Worm (Caenorhabditis elegans) whole organism, L2 larva: ENCODE data around the gene Y44A6B.3.

Source experiments
- C34F6.9 ChIP-seq: fragments of 150-350 bp; optimal IDR thresholded peaks from 2 replicates; lab custom pipeline; 2014; ENCODE audit warnings: missing biosample characterization, missing genetic modification characterization
- F13H6.1 ChIP-seq: sonication (generic microtip); optimal IDR thresholded peaks from 2 replicates; lab custom pipeline; 2016; ENCODE audit warnings: missing genetic modification characterization, missing compliant biosample characterization
- R02D3.7 ChIP-seq: fragments of 150-350 bp; optimal IDR thresholded peaks from 2 replicates; lab custom pipeline; 2014; ENCODE audit warnings: missing biosample characterization, missing genetic modification characterization
- Y55F3AM.14 ChIP-seq: fragments of 200-800 bp; sonication (Bioruptor generic); optimal IDR thresholded peaks from 2 replicates; lab custom pipeline; 2018; ENCODE audit warnings: mild to moderate bottlenecking, missing genetic modification characterization, missing compliant biosample characterization
- alr-1 ChIP-seq: fragments of 150-350 bp; optimal IDR thresholded peaks from 2 replicates; lab custom pipeline; 2014; ENCODE audit warnings: missing biosample characterization, missing genetic modification characterization
- ama-1 ChIP-seq: fragments of 150-350 bp; optimal IDR thresholded peaks from 2 replicates; lab custom pipeline; 2018; ENCODE audit warnings: inconsistent platforms
- blmp-1 ChIP-seq: sonication (generic microtip); optimal IDR thresholded peaks from 2 replicates; lab custom pipeline; 2017; ENCODE audit warnings: missing genetic modification characterization, mild to moderate bottlenecking, missing compliant biosample characterization, antibody characterized with exemption, moderate library complexity; ENCODE audit not compliant: insufficient read depth
- ceh-82 ChIP-seq: fragments of 150-350 bp; optimal IDR thresholded peaks from 2 replicates; lab custom pipeline; 2014; ENCODE audit warnings: missing biosample characterization, missing genetic modification characterization
- crh-2 ChIP-seq: sonication (generic microtip); optimal IDR thresholded peaks from 2 replicates; lab custom pipeline; 2017; ENCODE audit warnings: missing biosample characterization, missing genetic modification characterization
- dmd-4 ChIP-seq: sonication (generic microtip); optimal IDR thresholded peaks from 2 replicates; lab custom pipeline; 2017; ENCODE audit warnings: missing biosample characterization, missing genetic modification characterization
- elt-1 ChIP-seq: fragments of 150-350 bp; optimal IDR thresholded peaks from 2 replicates; lab custom pipeline; 2014; ENCODE audit warnings: missing biosample characterization, missing genetic modification characterization
- elt-3 ChIP-seq: sonication (generic microtip); optimal IDR thresholded peaks from 2 replicates; lab custom pipeline; 2017; ENCODE audit warnings: missing biosample characterization, missing genetic modification characterization
- fos-1 ChIP-seq: fragments of 150-350 bp; optimal IDR thresholded peaks from 2 replicates; lab custom pipeline; 2014; ENCODE audit warnings: missing biosample characterization, missing genetic modification characterization
- gmeb-1 ChIP-seq: fragments of 150-350 bp; optimal IDR thresholded peaks from 2 replicates; lab custom pipeline; 2014; ENCODE audit warnings: missing biosample characterization, missing genetic modification characterization
- lsy-2 ChIP-seq, 2 experiments: fragments of 150-350 bp in 1 of 2; sonication (generic microtip) in 1 of 2; optimal IDR thresholded peaks; 2 replicates each; lab custom pipeline; 2014 to 2017; ENCODE audit warnings: missing biosample characterization in 2 of 2, missing genetic modification characterization in 2 of 2
- mdl-1 ChIP-seq, 2 experiments: fragments of 150-350 bp in 1 of 2; sonication (generic microtip) in 1 of 2; optimal IDR thresholded peaks; 2 replicates each; lab custom pipeline; 2017; ENCODE audit warnings: missing biosample characterization in 2 of 2, missing genetic modification characterization in 2 of 2
- nhr-10 ChIP-seq: sonication (generic microtip); optimal IDR thresholded peaks from 2 replicates; lab custom pipeline; 2017; ENCODE audit warnings: missing biosample characterization, missing genetic modification characterization
- nhr-11 ChIP-seq: fragments of 150-350 bp; optimal IDR thresholded peaks from 2 replicates; lab custom pipeline; 2014; ENCODE audit warnings: missing biosample characterization, missing genetic modification characterization
- nhr-12 ChIP-seq: fragments of 150-350 bp; optimal IDR thresholded peaks from 2 replicates; lab custom pipeline; 2014; ENCODE audit warnings: missing biosample characterization, missing genetic modification characterization
- nhr-129 ChIP-seq: fragments of 150-350 bp; optimal IDR thresholded peaks from 2 replicates; lab custom pipeline; 2014; ENCODE audit warnings: missing biosample characterization, missing genetic modification characterization
- nhr-21 ChIP-seq: fragments of 150-350 bp; optimal IDR thresholded peaks from 2 replicates; lab custom pipeline; 2014; ENCODE audit warnings: missing biosample characterization, missing genetic modification characterization
- nhr-23 ChIP-seq: fragments of 150-350 bp; optimal IDR thresholded peaks from 2 replicates; lab custom pipeline; 2014; ENCODE audit warnings: missing biosample characterization, missing genetic modification reagents, missing genetic modification characterization
- nhr-237 ChIP-seq: fragments of 150-350 bp; optimal IDR thresholded peaks from 2 replicates; lab custom pipeline; 2014; ENCODE audit warnings: missing biosample characterization, missing genetic modification characterization
- nhr-25 ChIP-seq: fragments of 150-350 bp; sonication (generic microtip); optimal IDR thresholded peaks from 3 replicates; lab custom pipeline; 2014; ENCODE audit warnings: missing biosample characterization, missing genetic modification characterization
- nhr-77 ChIP-seq: fragments of 150-350 bp; optimal IDR thresholded peaks from 2 replicates; lab custom pipeline; 2014; ENCODE audit warnings: missing biosample characterization, missing genetic modification characterization
- peb-1 ChIP-seq: fragments of 150-350 bp; optimal IDR thresholded peaks from 2 replicates; lab custom pipeline; 2014; ENCODE audit warnings: missing biosample characterization, missing genetic modification characterization
- sem-4 ChIP-seq: fragments of 150-350 bp; optimal IDR thresholded peaks from 2 replicates; lab custom pipeline; 2014; ENCODE audit warnings: missing biosample characterization, missing genetic modification reagents, missing genetic modification characterization
- sma-3 ChIP-seq: sonication (generic microtip); optimal IDR thresholded peaks from 2 replicates; lab custom pipeline; 2016; ENCODE audit warnings: missing genetic modification reagents, missing genetic modification characterization, missing compliant biosample characterization
- sma-9 ChIP-seq, 2 experiments: fragments of 150-350 bp in 1 of 2; sonication (generic microtip) in 1 of 2; optimal IDR thresholded peaks; 2 replicates each; lab custom pipeline; 2014 to 2016; ENCODE audit warnings: missing genetic modification characterization in 2 of 2, mild to moderate bottlenecking in 1 of 2, missing biosample characterization in 1 of 2, missing compliant biosample characterization in 1 of 2, missing genetic modification reagents in 1 of 2, moderate library complexity in 1 of 2
- unc-39 ChIP-seq: fragments of 150-350 bp; optimal IDR thresholded peaks from 2 replicates; lab custom pipeline; 2014; ENCODE audit warnings: missing biosample characterization, missing genetic modification characterization
- unc-55 ChIP-seq: fragments of 150-350 bp; sonication (generic microtip); optimal IDR thresholded peaks from 3 replicates; lab custom pipeline; 2014; ENCODE audit warnings: missing biosample characterization, missing genetic modification reagents, missing genetic modification characterization
- unc-62 ChIP-seq: fragments of 150-350 bp; optimal IDR thresholded peaks from 2 replicates; lab custom pipeline; 2014; ENCODE audit warnings: missing biosample characterization, missing genetic modification reagents, missing genetic modification characterization
- ztf-11 ChIP-seq: sonication (generic microtip); optimal IDR thresholded peaks from 2 replicates; lab custom pipeline; 2017; ENCODE audit warnings: missing biosample characterization, missing genetic modification characterization
- ztf-4 ChIP-seq: fragments of 150-350 bp; optimal IDR thresholded peaks from 2 replicates; lab custom pipeline; 2014; ENCODE audit warnings: missing biosample characterization, missing genetic modification characterization

Y44A6B.3 gene

DNA sequence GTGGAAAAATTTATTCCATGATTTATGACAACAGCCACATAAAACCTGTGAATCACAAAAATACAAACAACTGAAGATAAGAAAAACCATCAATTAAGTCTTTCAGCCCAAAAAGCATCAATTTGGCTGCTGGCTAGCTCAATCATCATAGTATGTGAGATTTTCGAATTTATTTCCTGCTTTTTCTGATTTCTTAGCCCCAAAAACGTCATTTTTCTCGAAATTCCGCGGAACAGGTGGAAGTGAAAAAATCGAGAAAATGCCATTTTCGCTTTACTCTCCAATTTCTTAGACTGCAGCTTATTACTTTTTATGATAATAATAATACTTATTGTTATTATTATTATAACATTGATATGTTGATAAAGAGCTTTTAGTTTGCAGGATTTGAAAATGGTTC is 3.7 kb upstream of the Y44A6B.3 start, which contains the start of gene srxa-15:
TSS of gene srxa-15 (plus strand) at position 301 of the 400 bp plus-strand sequence.
- TF ChIP-seq nhr-11 (tag; lab: Kevin White, UChicago): no peak
- no peak for TF ChIP-seq Y55F3AM.14 (GFP tag; lab: Kevin White, UChicago)
- no peak for TF ChIP-seq elt-1 (tag; lab: Kevin White, UChicago)
- no peak for TF ChIP-seq R02D3.7 (tag; lab: Kevin White, UChicago)
- TF ChIP-seq unc-39 (tag; lab: Kevin White, UChicago): no peak
- no peak for TF ChIP-seq nhr-12 (tag; lab: Kevin White, UChicago)
- no peak for TF ChIP-seq sma-9 (GFP tag; optimal IDR thresholded peaks at IDR 0.05; lab: Kevin White, UChicago)
- no peak for TF ChIP-seq sma-9 (tag; optimal IDR thresholded peaks at IDR 0.05; lab: Kevin White, UChicago)
- TF ChIP-seq alr-1 (tag; lab: Kevin White, UChicago): no peak
- TF ChIP-seq nhr-21 (tag; lab: Kevin White, UChicago): no peak
- TF ChIP-seq unc-55 (GFP tag; lab: Kevin White, UChicago): no peak
- no peak for TF ChIP-seq nhr-10 (tag; lab: Kevin White, UChicago)

DNA sequence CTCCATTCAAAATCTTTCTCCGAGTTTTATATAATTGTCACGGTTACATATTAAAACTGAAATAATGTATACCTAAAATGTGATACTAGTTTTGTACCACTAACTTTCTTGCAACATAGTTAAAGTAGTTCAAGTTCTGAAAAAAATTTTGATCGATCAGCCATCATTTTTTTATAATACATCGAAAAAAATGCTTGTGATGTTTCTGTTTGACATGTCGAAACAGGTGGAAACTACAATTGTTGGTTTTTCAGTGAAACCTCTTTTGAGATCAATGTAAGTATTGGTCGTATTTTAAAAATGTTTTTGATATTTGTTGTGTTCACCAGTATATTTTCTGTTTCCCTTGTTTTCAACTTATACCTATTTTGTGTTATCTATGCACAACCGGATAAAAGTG is 1.1 kb upstream of the Y44A6B.3 start, which contains the start of gene srxa-14:
TSS of gene srxa-14 (plus strand) at position 301 of the 400 bp plus-strand sequence.
- no peak for TF ChIP-seq sma-9 (GFP tag; optimal IDR thresholded peaks at IDR 0.05; lab: Kevin White, UChicago)
- no peak for TF ChIP-seq sma-9 (tag; optimal IDR thresholded peaks at IDR 0.05; lab: Kevin White, UChicago)
- no peak for TF ChIP-seq nhr-12 (tag; lab: Kevin White, UChicago)
- TF ChIP-seq R02D3.7 (tag; lab: Kevin White, UChicago): no peak
- TF ChIP-seq gmeb-1 (tag; lab: Kevin White, UChicago): no peak
- no peak for TF ChIP-seq dmd-4
- TF ChIP-seq nhr-77 (tag; lab: Kevin White, UChicago): no peak
- TF ChIP-seq nhr-10 (tag; lab: Kevin White, UChicago): no peak
- no peak for TF ChIP-seq ceh-82 (tag; lab: Kevin White, UChicago)
- no peak for TF ChIP-seq elt-1 (tag; lab: Kevin White, UChicago)
- TF ChIP-seq Y55F3AM.14 (GFP tag; lab: Kevin White, UChicago): no peak
- TF ChIP-seq nhr-23 (tag; lab: Kevin White, UChicago): no peak
- no peak for TF ChIP-seq F13H6.1 (tag; lab: Kevin White, UChicago)
- no peak for TF ChIP-seq unc-55 (GFP tag; lab: Kevin White, UChicago)
- TF ChIP-seq lsy-2 (tag; optimal IDR thresholded peaks at IDR 0.05; lab: Kevin White, UChicago): no peak
- TF ChIP-seq ama-1: no peak

DNA sequence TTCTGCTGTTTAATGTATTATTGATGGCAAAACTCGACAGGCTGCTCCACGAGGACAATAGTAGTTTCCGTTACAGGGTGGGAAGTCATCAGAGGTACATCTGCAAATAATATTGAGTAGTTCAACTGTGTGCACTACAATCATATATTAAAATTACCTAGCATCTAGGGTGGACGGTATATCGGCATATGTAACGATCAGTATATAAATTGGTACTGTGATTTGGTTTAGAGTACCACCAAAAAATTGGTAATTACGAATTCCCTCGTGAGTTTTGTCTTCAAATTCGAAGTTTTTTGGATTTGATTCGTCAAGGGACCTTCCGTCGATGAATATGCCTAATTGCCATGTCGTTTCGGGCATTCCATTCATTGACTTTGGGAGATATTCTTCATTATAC is 1.4 kb downstream of the Y44A6B.3 start, which contains the start of gene ttr-13:
TSS of gene ttr-13 (minus strand) at position 101 of the 400 bp plus-strand sequence.
- no peak for TF ChIP-seq sma-9 (GFP tag; optimal IDR thresholded peaks at IDR 0.05; lab: Kevin White, UChicago)
- TF ChIP-seq sma-9 (tag; optimal IDR thresholded peaks at IDR 0.05; lab: Kevin White, UChicago): no peak
- no peak for TF ChIP-seq unc-62
- TF ChIP-seq peb-1 (tag; lab: Kevin White, UChicago): no peak
- TF ChIP-seq nhr-25 (tag; lab: Kevin White, UChicago): no peak
- no peak for TF ChIP-seq Y55F3AM.14 (GFP tag; lab: Kevin White, UChicago)
- no peak for TF ChIP-seq crh-2
- no peak for TF ChIP-seq lsy-2 (tag; optimal IDR thresholded peaks at IDR 0.05; lab: Kevin White, UChicago)
- no peak for TF ChIP-seq elt-1 (tag; lab: Kevin White, UChicago)
- TF ChIP-seq alr-1 (tag; lab: Kevin White, UChicago): no peak
- no peak for TF ChIP-seq sem-4 (tag; lab: Kevin White, UChicago)
- TF ChIP-seq elt-3: no peak
- no peak for TF ChIP-seq blmp-1 (tag; lab: Kevin White, UChicago)
- TF ChIP-seq nhr-23 (tag; lab: Kevin White, UChicago): no peak
- TF ChIP-seq sma-3 (GFP tag; lab: Kevin White, UChicago): no peak
- no peak for TF ChIP-seq nhr-237 (tag; lab: Kevin White, UChicago)
- no peak for TF ChIP-seq mdl-1 (tag; optimal IDR thresholded peaks at IDR 0.05; lab: Kevin White, UChicago)

DNA sequence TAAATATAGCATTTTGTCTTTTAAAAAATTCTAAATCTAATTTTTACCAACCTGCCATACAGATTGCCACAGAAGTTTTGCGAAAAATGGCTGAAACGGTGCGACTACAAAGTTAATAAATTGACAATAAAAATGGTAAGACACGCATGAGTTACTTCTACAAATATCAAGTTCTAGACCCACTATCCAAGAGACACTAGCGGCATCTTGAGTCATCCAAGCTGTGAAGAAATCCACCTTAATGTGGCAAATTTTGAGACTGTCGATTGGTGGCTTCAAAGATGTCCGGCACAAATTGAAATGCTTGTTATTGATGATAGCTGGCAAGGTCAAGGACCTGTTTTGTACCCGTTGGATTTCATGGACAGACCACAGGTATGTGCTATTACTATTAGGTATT is 3.9 kb downstream of the Y44A6B.3 start, which contains the start of gene F46B3.16:
TSS of gene F46B3.16 (plus strand) at position 301 of the 400 bp plus-strand sequence.
- TF ChIP-seq C34F6.9 (no peak), sma-9 (GFP tag; optimal IDR thresholded peaks at IDR 0.05; lab: Kevin White, UChicago) (no peak), sma-9 (tag; optimal IDR thresholded peaks at IDR 0.05; lab: Kevin White, UChicago) (no peak), nhr-21 (tag; lab: Kevin White, UChicago) (no peak), gmeb-1 (tag; lab: Kevin White, UChicago) (no peak), ztf-11 (no peak), unc-55 (GFP tag; lab: Kevin White, UChicago) (no peak), peb-1 (tag; lab: Kevin White, UChicago) (no peak), ztf-4 (tag; lab: Kevin White, UChicago) (no peak), ceh-82 (tag; lab: Kevin White, UChicago) (no peak), elt-3 (no peak), nhr-237 (tag; lab: Kevin White, UChicago) (no peak), fos-1 (tag; lab: Kevin White, UChicago) (no peak), nhr-12 (tag; lab: Kevin White, UChicago) (no peak), nhr-10 (tag; lab: Kevin White, UChicago) (no peak), nhr-77 (tag; lab: Kevin White, UChicago) (no peak), mdl-1 (tag; optimal IDR thresholded peaks at IDR 0.05; lab: Kevin White, UChicago) (no peak), crh-2 (no peak), nhr-129 (tag; lab: Kevin White, UChicago) (no peak)
- TF ChIP-seq, all 48 proteins: peak for 0
